Worm (Caenorhabditis elegans) whole organism, late embryonic: ENCODE results near the gene H14A12.5.

Experiments
- C08G9.2 ChIP-seq: sonication (generic microtip); optimal IDR thresholded peaks from 2 replicates; lab custom pipeline; 2016; ENCODE audit warnings: mild to moderate bottlenecking, missing genetic modification characterization, moderate library complexity, missing compliant biosample characterization
- C38D4.7 ChIP-seq: fragments of 200-800 bp; sonication (Bioruptor generic); optimal IDR thresholded peaks from 2 replicates; lab custom pipeline; 2018; ENCODE audit warnings: mild to moderate bottlenecking, missing genetic modification characterization, moderate library complexity, missing compliant biosample characterization
- ceh-18 ChIP-seq: sonication (generic microtip); optimal IDR thresholded peaks from 2 replicates; lab custom pipeline; 2016; ENCODE audit warnings: missing genetic modification characterization, missing compliant biosample characterization
- ceh-19 ChIP-seq: fragments of 200-800 bp; sonication (Bioruptor generic); optimal IDR thresholded peaks from 2 replicates; lab custom pipeline; 2018; ENCODE audit warnings: mild to moderate bottlenecking, missing genetic modification characterization, missing compliant biosample characterization
- ceh-2 ChIP-seq: sonication (generic microtip); optimal IDR thresholded peaks from 2 replicates; lab custom pipeline; 2016; ENCODE audit warnings: missing genotype, missing genetic modification characterization, missing compliant biosample characterization
- ceh-22 ChIP-seq: sonication (generic microtip); optimal IDR thresholded peaks from 2 replicates; lab custom pipeline; 2017; ENCODE audit warnings: missing biosample characterization, missing genetic modification characterization
- ceh-24 ChIP-seq: sonication (generic microtip); optimal IDR thresholded peaks from 2 replicates; lab custom pipeline; 2016; ENCODE audit warnings: mild to moderate bottlenecking, missing genetic modification characterization, missing compliant biosample characterization
- ceh-31 ChIP-seq: sonication (generic microtip); optimal IDR thresholded peaks from 2 replicates; lab custom pipeline; 2016; ENCODE audit warnings: missing genetic modification characterization, missing compliant biosample characterization
- ceh-9 ChIP-seq: sonication (generic microtip); optimal IDR thresholded peaks from 2 replicates; lab custom pipeline; 2016; ENCODE audit warnings: mild to moderate bottlenecking, missing genetic modification characterization, inconsistent platforms, missing compliant biosample characterization
- che-1 ChIP-seq: sonication (generic microtip); optimal IDR thresholded peaks from 2 replicates; lab custom pipeline; 2016; ENCODE audit warnings: mild to moderate bottlenecking, missing genetic modification characterization, missing compliant biosample characterization
- elt-2 ChIP-seq: sonication (generic microtip); optimal IDR thresholded peaks from 2 replicates; lab custom pipeline; 2016; ENCODE audit warnings: missing genetic modification reagents, missing genetic modification characterization, missing compliant biosample characterization
- eyg-1 ChIP-seq: sonication (generic microtip); optimal IDR thresholded peaks from 2 replicates; lab custom pipeline; 2016; ENCODE audit warnings: missing genotype, missing genetic modification characterization, missing compliant biosample characterization
- fkh-10 ChIP-seq: fragments of 150-350 bp; optimal IDR thresholded peaks from 2 replicates; lab custom pipeline; 2014; ENCODE audit warnings: missing biosample characterization, missing genetic modification reagents, missing genetic modification characterization
- hlh-13 ChIP-seq: fragments of 200-800 bp; sonication (Bioruptor generic); optimal IDR thresholded peaks from 2 replicates; lab custom pipeline; 2018; ENCODE audit warnings: mild to moderate bottlenecking, missing genetic modification characterization, missing compliant biosample characterization
- hlh-15 ChIP-seq: sonication (generic microtip); optimal IDR thresholded peaks from 2 replicates; lab custom pipeline; 2016; ENCODE audit warnings: missing genetic modification characterization, missing compliant biosample characterization
- hlh-30 ChIP-seq: sonication (generic microtip); optimal IDR thresholded peaks from 2 replicates; lab custom pipeline; 2017; ENCODE audit warnings: antibody characterized with exemption, missing genetic modification characterization, missing compliant biosample characterization; ENCODE audit not compliant: insufficient read depth
- hlh-6 ChIP-seq: sonication (generic microtip); optimal IDR thresholded peaks from 2 replicates; lab custom pipeline; 2016; ENCODE audit warnings: missing genotype, missing genetic modification characterization, missing compliant biosample characterization
- hlh-8 ChIP-seq: sonication (generic microtip); optimal IDR thresholded peaks from 2 replicates; lab custom pipeline; 2016; ENCODE audit warnings: missing genotype, missing genetic modification characterization, missing compliant biosample characterization
- lim-6 ChIP-seq: sonication (generic microtip); optimal IDR thresholded peaks from 2 replicates; lab custom pipeline; 2016; ENCODE audit warnings: missing genetic modification characterization, missing compliant biosample characterization
- mec-3 ChIP-seq: sonication (generic microtip); optimal IDR thresholded peaks from 2 replicates; lab custom pipeline; 2016; ENCODE audit warnings: borderline replicate concordance, missing genetic modification characterization, missing compliant biosample characterization
- nfya-1 ChIP-seq: sonication (generic microtip); optimal IDR thresholded peaks from 2 replicates; lab custom pipeline; 2017; ENCODE audit warnings: missing genetic modification characterization, mild to moderate bottlenecking, missing compliant biosample characterization, antibody characterized with exemption, moderate library complexity
- nhr-11 ChIP-seq: fragments of 150-350 bp; optimal IDR thresholded peaks from 2 replicates; lab custom pipeline; 2014; ENCODE audit warnings: missing biosample characterization, missing genetic modification characterization
- nhr-232 ChIP-seq: sonication (generic microtip); optimal IDR thresholded peaks from 2 replicates; lab custom pipeline; 2016; ENCODE audit warnings: missing genetic modification characterization, missing compliant biosample characterization
- npax-4 ChIP-seq: sonication (generic microtip); optimal IDR thresholded peaks from 2 replicates; lab custom pipeline; 2016; ENCODE audit warnings: missing genetic modification characterization, missing compliant biosample characterization
- pag-3 ChIP-seq: sonication (generic microtip); optimal IDR thresholded peaks from 2 replicates; lab custom pipeline; 2016; ENCODE audit warnings: missing compliant biosample characterization, missing genetic modification characterization, borderline replicate concordance
- pha-2 ChIP-seq: sonication (generic microtip); optimal IDR thresholded peaks from 2 replicates; lab custom pipeline; 2017; ENCODE audit warnings: mild to moderate bottlenecking, missing genetic modification characterization, missing compliant biosample characterization
- pqm-1 ChIP-seq: sonication (generic microtip); optimal IDR thresholded peaks from 2 replicates; lab custom pipeline; 2016; ENCODE audit warnings: missing genetic modification characterization, missing compliant biosample characterization
- pros-1 ChIP-seq: fragments of 150-350 bp; optimal IDR thresholded peaks from 2 replicates; lab custom pipeline; 2014; ENCODE audit warnings: missing biosample characterization, missing genetic modification reagents, missing genetic modification characterization
- rnt-1 ChIP-seq: sonication (generic microtip); optimal IDR thresholded peaks from 2 replicates; lab custom pipeline; 2016; ENCODE audit warnings: missing genetic modification characterization, missing compliant biosample characterization
- sox-2 ChIP-seq: fragments of 200-800 bp; sonication (Bioruptor generic); IDR thresholded peaks from 2 replicates; pipeline ENCODE4 v1.3.6; 2022; ENCODE audit warnings: missing genetic modification reagents, missing genetic modification characterization, missing compliant biosample characterization
- sox-4 ChIP-seq: sonication (generic microtip); optimal IDR thresholded peaks from 2 replicates; lab custom pipeline; 2017; ENCODE audit warnings: mild to moderate bottlenecking, missing genetic modification characterization, inconsistent platforms, missing compliant biosample characterization
- syd-9 ChIP-seq: sonication (generic microtip); optimal IDR thresholded peaks from 2 replicates; lab custom pipeline; 2016; ENCODE audit warnings: mild to moderate bottlenecking, missing genetic modification characterization, moderate library complexity, missing compliant biosample characterization
- tbx-7 ChIP-seq: sonication (generic microtip); optimal IDR thresholded peaks from 2 replicates; lab custom pipeline; 2016; ENCODE audit warnings: missing genotype, missing genetic modification characterization, missing compliant biosample characterization
- ttx-3 ChIP-seq: sonication (generic microtip); optimal IDR thresholded peaks from 2 replicates; lab custom pipeline; 2016; ENCODE audit warnings: missing genetic modification reagents, missing genetic modification characterization, missing compliant biosample characterization
- unc-3 ChIP-seq, 2 experiments: fragments of 200-800 bp in 1 of 2; sonication (Bioruptor generic) in 1 of 2; sonication (generic microtip) in 1 of 2; conservative IDR thresholded peaks in 1 of 2; optimal IDR thresholded peaks in 1 of 2; 2 replicates each; pipeline versions ENCODE4 v1.3.6 to Lab custom; 2016 to 2022; ENCODE audit warnings: missing compliant biosample characterization in 2 of 2, missing genetic modification characterization in 2 of 2, missing genetic modification reagents in 1 of 2
- unc-42 ChIP-seq: sonication (generic microtip); optimal IDR thresholded peaks from 2 replicates; lab custom pipeline; 2016; ENCODE audit warnings: missing genotype, missing genetic modification characterization, missing compliant biosample characterization
- unc-55 ChIP-seq: sonication (generic microtip); optimal IDR thresholded peaks from 2 replicates; lab custom pipeline; 2017; ENCODE audit warnings: missing biosample characterization, missing genetic modification reagents, missing genetic modification characterization
- unc-86 ChIP-seq: sonication (generic microtip); optimal IDR thresholded peaks from 2 replicates; lab custom pipeline; 2016; ENCODE audit warnings: missing genetic modification characterization, missing compliant biosample characterization
- zip-5 ChIP-seq: sonication (generic microtip); optimal IDR thresholded peaks from 2 replicates; lab custom pipeline; 2016; ENCODE audit warnings: missing genetic modification characterization, missing compliant biosample characterization
- ztf-16 ChIP-seq: sonication (generic microtip); optimal IDR thresholded peaks from 2 replicates; lab custom pipeline; 2017; ENCODE audit warnings: missing genetic modification characterization, missing compliant biosample characterization

Gene H14A12.5

ce11 chrIII:7484765-7485164, 15.9 kb upstream of the H14A12.5 start:
- TF ChIP-seq unc-86 (tag; lab: Kevin White, UChicago) = no peak
- no peak for TF ChIP-seq tbx-7 (tag; lab: Kevin White, UChicago)
- no peak for TF ChIP-seq syd-9 (tag; lab: Kevin White, UChicago)
- TF ChIP-seq che-1 = no peak
- no peak for TF ChIP-seq pha-2 (tag; lab: Kevin White, UChicago)
- TF ChIP-seq rnt-1 (tag; lab: Kevin White, UChicago) = no peak
- TF ChIP-seq pag-3 (tag; lab: Kevin White, UChicago) = no peak

- no peak for TF ChIP-seq ceh-2 (tag; lab: Kevin White, UChicago)
- TF ChIP-seq sox-2 (GFP tag; lab: Robert Waterston, UW) = no peak
These were observed 10.1 kb upstream of the H14A12.5 start for ce11 chrIII:7478932-7479331.

ce11 chrIII:7465347-7465746, 3.5 kb downstream of the H14A12.5 start, which contains the start of gene fum-1:
Gene fum-1, plus strand, starts transcription at chrIII:7465605.
- no peak for TF ChIP-seq C38D4.7
- peak; percentile 9 for TF ChIP-seq hlh-30
- peak; percentile 31 for TF ChIP-seq nfya-1 (tag; lab: Kevin White, UChicago)
- peak; percentile 14 for TF ChIP-seq rnt-1 (tag; lab: Kevin White, UChicago)
- TF ChIP-seq ceh-18 (tag; lab: Kevin White, UChicago) = peak; percentile 12
- no peak for TF ChIP-seq hlh-8 (tag; lab: Kevin White, UChicago)
- no peak for TF ChIP-seq nhr-232 (tag; lab: Kevin White, UChicago)
- no peak for TF ChIP-seq hlh-6
- no peak for TF ChIP-seq ceh-22 (tag; lab: Kevin White, UChicago)
- TF ChIP-seq pros-1 (tag; lab: Kevin White, UChicago) = no peak
- TF ChIP-seq, all 69 proteins: peak for 4

- TF ChIP-seq pag-3 (tag; lab: Kevin White, UChicago) (no peak), rnt-1 (tag; lab: Kevin White, UChicago) (no peak), ttx-3 (tag; lab: Kevin White, UChicago) (no peak), C08G9.2 (tag; lab: Kevin White, UChicago) (no peak), zip-5 (tag; lab: Kevin White, UChicago) (no peak), hlh-15 (tag; lab: Kevin White, UChicago) (no peak), unc-42 (tag; lab: Kevin White, UChicago) (no peak), elt-2 (no peak), nhr-11 (no peak), lim-6 (tag; lab: Kevin White, UChicago) (no peak), nhr-232 (tag; lab: Kevin White, UChicago) (no peak), hlh-13 (no peak), unc-55 (GFP tag; lab: Kevin White, UChicago) (no peak)
These were observed 5.4 kb downstream of the H14A12.5 start, which contains the start of gene H14A12.3 for ce11 chrIII:7463438-7464008. Gene H14A12.3, plus strand, starts transcription at chrIII:7463797.

- TF ChIP-seq unc-3 (GFP tag; conservative IDR thresholded peaks at IDR 0.05; lab: Robert Waterston, UW) (no peak), unc-3 (tag; optimal IDR thresholded peaks at IDR 0.05; lab: Kevin White, UChicago) (no peak), hlh-6 (no peak), zip-5 (tag; lab: Kevin White, UChicago) (no peak), ztf-16 (no peak), ceh-9 (tag; lab: Kevin White, UChicago) (no peak), hlh-30 (no peak), mec-3 (tag; lab: Kevin White, UChicago) (no peak), ttx-3 (tag; lab: Kevin White, UChicago) (no peak), ceh-24 (tag; lab: Kevin White, UChicago) (no peak), tbx-7 (tag; lab: Kevin White, UChicago) (no peak), npax-4 (tag; lab: Kevin White, UChicago) (no peak), lim-6 (tag; lab: Kevin White, UChicago) (no peak), pqm-1 (no peak), ceh-31 (tag; lab: Kevin White, UChicago) (no peak), fkh-10 (no peak), ceh-19 (GFP tag; lab: Kevin White, UChicago) (no peak), eyg-1 (no peak), che-1 (no peak), pha-2 (tag; lab: Kevin White, UChicago) (no peak), sox-4 (tag; lab: Kevin White, UChicago) (no peak)
These were observed 6.6 kb downstream of the H14A12.5 start, which contains the start of gene fipr-20 for ce11 chrIII:7462295-7462694. Gene fipr-20, minus strand, starts transcription at chrIII:7462395.
